Fruit fly (Drosophila melanogaster) whole organism, embryonic: ENCODE results near the gene CG14062.
A peak's percentile ranks its signal among the peaks of the same experiment; 100 is the strongest.

Source experiments
- Atf-2 ChIP-seq: fragments of 200-800 bp; sonication (Bioruptor generic); optimal IDR thresholded peaks from 2 replicates; lab custom pipeline; 2016; ENCODE audit warnings: missing biosample characterization, missing genetic modification characterization
- C15 ChIP-seq: fragments of 200-800 bp; sonication (Bioruptor generic); IDR thresholded peaks from 3 replicates; pipeline ENCODE4 v1.3.6; 2022; ENCODE audit warnings: missing biosample characterization, missing genetic modification characterization
- CG10267 ChIP-seq: fragments of 200-800 bp; sonication (Bioruptor generic); optimal IDR thresholded peaks from 2 replicates; lab custom pipeline; 2018; ENCODE audit warnings: missing biosample characterization, mild to moderate bottlenecking, missing genetic modification characterization, moderate library complexity
- CG10565 ChIP-seq: fragments of 200-800 bp; sonication (Bioruptor generic); optimal IDR thresholded peaks from 3 replicates; lab custom pipeline; 2016; ENCODE audit warnings: missing biosample characterization, mild to moderate bottlenecking, missing genetic modification characterization
- CG10959 ChIP-seq: fragments of 200-800 bp; sonication (Bioruptor generic); IDR thresholded peaks from 2 replicates; pipeline ENCODE4 v1.3.6; 2022; ENCODE audit warnings: missing biosample characterization, missing genetic modification characterization
- CG11560 ChIP-seq: fragments of 200-800 bp; sonication (Bioruptor generic); IDR thresholded peaks from 3 replicates; pipeline ENCODE4 v1.3.6; 2022; ENCODE audit warnings: missing biosample characterization, missing genetic modification characterization
- CG12391 ChIP-seq: fragments of 200-800 bp; sonication (Bioruptor generic); optimal IDR thresholded peaks from 3 replicates; lab custom pipeline; 2018; ENCODE audit warnings: missing biosample characterization, mild to moderate bottlenecking, missing genetic modification characterization, moderate library complexity
- CG12744 ChIP-seq: fragments of 200-800 bp; sonication (Bioruptor generic); optimal IDR thresholded peaks from 2 replicates; lab custom pipeline; 2016; ENCODE audit warnings: missing biosample characterization, missing genetic modification characterization
- CG13894 ChIP-seq: fragments of 200-800 bp; sonication (Bioruptor generic); optimal IDR thresholded peaks from 3 replicates; lab custom pipeline; 2018; ENCODE audit warnings: missing biosample characterization, mild to moderate bottlenecking, missing genetic modification characterization, moderate library complexity
- CG15011 ChIP-seq: fragments of 200-800 bp; sonication (Bioruptor generic); optimal IDR thresholded peaks from 3 replicates; lab custom pipeline; 2018; ENCODE audit warnings: missing biosample characterization, mild to moderate bottlenecking, missing genetic modification characterization
- CG17186 ChIP-seq: fragments of 200-800 bp; sonication (Bioruptor generic); optimal IDR thresholded peaks from 3 replicates; lab custom pipeline; 2017; ENCODE audit warnings: missing biosample characterization, missing genetic modification reagents, missing genetic modification characterization
- CG3726 ChIP-seq: fragments of 200-800 bp; sonication (Bioruptor generic); IDR thresholded peaks from 3 replicates; pipeline ENCODE4, ENCODE4 v1.3.6; 2022; ENCODE audit warnings: missing biosample characterization, missing genetic modification characterization
- CG3838 ChIP-seq: fragments of 200-800 bp; sonication (Bioruptor generic); optimal IDR thresholded peaks from 3 replicates; lab custom pipeline; 2016; ENCODE audit warnings: missing biosample characterization, missing genetic modification characterization
- CG4617 ChIP-seq: fragments of 200-800 bp; sonication (Bioruptor generic); optimal IDR thresholded peaks from 3 replicates; lab custom pipeline; 2016; ENCODE audit warnings: missing biosample characterization, missing genetic modification characterization, borderline replicate concordance
- CG4854 ChIP-seq: fragments of 200-800 bp; sonication (Bioruptor generic); optimal IDR thresholded peaks from 2 replicates; lab custom pipeline; 2016; ENCODE audit warnings: missing biosample characterization, missing genetic modification characterization, inconsistent platforms
- CG6272 ChIP-seq: fragments of 200-800 bp; sonication (Bioruptor generic); IDR thresholded peaks from 2 replicates; pipeline ENCODE4 v1.3.6; 2022; ENCODE audit warnings: missing biosample characterization, missing genetic modification characterization
- CG6791 ChIP-seq: fragments of 200-800 bp; sonication (Bioruptor generic); IDR thresholded peaks from 3 replicates; pipeline ENCODE4 v1.3.6; 2022; ENCODE audit warnings: missing biosample characterization, missing genetic modification characterization; ENCODE audit not compliant: partially characterized antibody
- CG7839 ChIP-seq: fragments of 200-800 bp; sonication (Bioruptor generic); optimal IDR thresholded peaks from 3 replicates; lab custom pipeline; 2018; ENCODE audit warnings: missing biosample characterization, mild to moderate bottlenecking, missing genetic modification characterization, moderate library complexity
- CG8924 ChIP-seq: fragments of 200-800 bp; optimal IDR thresholded peaks from 3 replicates; lab custom pipeline; 2019; ENCODE audit warnings: missing biosample characterization, mild to moderate bottlenecking, missing genetic modification characterization, moderate library complexity
- Deaf1 ChIP-seq: fragments of 200-800 bp; optimal IDR thresholded peaks from 3 replicates; lab custom pipeline; 2019; ENCODE audit warnings: missing biosample characterization, mild to moderate bottlenecking, missing genetic modification characterization, moderate library complexity
- Dp ChIP-seq: fragments of 200-800 bp; sonication (Bioruptor generic); optimal IDR thresholded peaks from 2 replicates; lab custom pipeline; 2018; ENCODE audit warnings: missing biosample characterization, mild to moderate bottlenecking, missing genetic modification characterization, moderate library complexity
- Elba2 ChIP-seq: fragments of 200-800 bp; sonication (Bioruptor generic); optimal IDR thresholded peaks from 3 replicates; lab custom pipeline; 2016; ENCODE audit warnings: missing biosample characterization, missing genetic modification characterization
- HLH4C ChIP-seq: fragments of 200-800 bp; sonication (Bioruptor generic); IDR thresholded peaks from 3 replicates; pipeline ENCODE4 v1.3.6; 2022; ENCODE audit warnings: missing biosample characterization, missing genetic modification characterization; ENCODE audit not compliant: partially characterized antibody
- HmgZ ChIP-seq: fragments of 200-800 bp; sonication (Bioruptor generic); optimal IDR thresholded peaks from 2 replicates; lab custom pipeline; 2018; ENCODE audit warnings: missing biosample characterization, mild to moderate bottlenecking, missing genetic modification characterization
- Hr3 ChIP-seq: fragments of 200-800 bp; sonication (Bioruptor generic); optimal IDR thresholded peaks from 3 replicates; lab custom pipeline; 2016; ENCODE audit warnings: missing biosample characterization, missing genetic modification characterization
- Neu2 ChIP-seq: fragments of 200-800 bp; sonication (Bioruptor generic); optimal IDR thresholded peaks from 3 replicates; lab custom pipeline; 2016; ENCODE audit warnings: missing biosample characterization, missing genetic modification characterization, borderline replicate concordance
- NfI ChIP-seq: fragments of 200-800 bp; sonication (Bioruptor generic); optimal IDR thresholded peaks from 3 replicates; lab custom pipeline; 2018; ENCODE audit warnings: missing biosample characterization, mild to moderate bottlenecking, missing genetic modification characterization, moderate library complexity
- Opbp ChIP-seq: fragments of 200-800 bp; sonication (Bioruptor generic); IDR thresholded peaks from 3 replicates; pipeline ENCODE4 v1.3.6; 2022; ENCODE audit warnings: missing biosample characterization, missing genetic modification characterization; ENCODE audit not compliant: partially characterized antibody
- Optix ChIP-seq: fragments of 200-800 bp; sonication (Bioruptor generic); IDR thresholded peaks from 3 replicates; pipeline ENCODE4 v1.3.6; 2022; ENCODE audit warnings: missing biosample characterization, missing genetic modification characterization
- Sox100B ChIP-seq: fragments of 200-800 bp; sonication (Bioruptor generic); optimal IDR thresholded peaks from 3 replicates; lab custom pipeline; 2018; ENCODE audit warnings: missing biosample characterization, mild to moderate bottlenecking, missing genetic modification characterization
- Tbp ChIP-seq: fragments of >200 bp; optimal IDR thresholded peaks from 2 replicates; lab custom pipeline; 2018; ENCODE audit warnings: missing biosample characterization, missing genetic modification characterization
- Vsx1 ChIP-seq: fragments of 200-800 bp; sonication (Bioruptor generic); optimal IDR thresholded peaks from 2 replicates; lab custom pipeline; 2017; ENCODE audit warnings: missing biosample characterization, mild to moderate bottlenecking, missing genetic modification characterization, missing genetic modification reagents
- bigmax ChIP-seq: fragments of 200-800 bp; sonication (Bioruptor generic); optimal IDR thresholded peaks from 2 replicates; lab custom pipeline; 2018; ENCODE audit warnings: missing biosample characterization, mild to moderate bottlenecking, missing genetic modification characterization
- chm ChIP-seq: fragments of 200-800 bp; sonication (Bioruptor generic); IDR thresholded peaks from 2 replicates; pipeline ENCODE4 v1.3.6; 2022; ENCODE audit warnings: missing biosample characterization, missing genetic modification characterization
- crol ChIP-seq: fragments of 200-800 bp; sonication (Bioruptor generic); IDR thresholded peaks from 2 replicates; pipeline ENCODE4 v1.3.6; 2022; ENCODE audit warnings: missing biosample characterization, missing genetic modification characterization
- dimm ChIP-seq: fragments of 200-800 bp; sonication (Bioruptor generic); IDR thresholded peaks from 2 replicates; pipeline ENCODE4 v1.3.6; 2022; ENCODE audit warnings: missing biosample characterization, missing genetic modification characterization
- en ChIP-seq: fragments of 200-800 bp; sonication (Bioruptor generic); optimal IDR thresholded peaks from 2 replicates; lab custom pipeline; 2016; ENCODE audit warnings: missing biosample characterization, missing genetic modification characterization
- ewg ChIP-seq: fragments of 200-800 bp; sonication (Bioruptor generic); optimal IDR thresholded peaks from 3 replicates; lab custom pipeline; 2017; ENCODE audit warnings: mild to moderate bottlenecking, missing biosample characterization, missing genetic modification reagents, missing genetic modification characterization
- fd102C ChIP-seq: fragments of 200-800 bp; sonication (Bioruptor generic); optimal IDR thresholded peaks from 2 replicates; lab custom pipeline; 2018; ENCODE audit warnings: missing biosample characterization, mild to moderate bottlenecking, missing genetic modification characterization, moderate library complexity
- fd64A ChIP-seq: fragments of 200-800 bp; sonication (Bioruptor generic); optimal IDR thresholded peaks from 3 replicates; lab custom pipeline; 2018; ENCODE audit warnings: missing biosample characterization, mild to moderate bottlenecking, missing genetic modification characterization
- gcm2 ChIP-seq: fragments of 200-800 bp; sonication (Bioruptor generic); optimal IDR thresholded peaks from 2 replicates; lab custom pipeline; 2016; ENCODE audit warnings: missing biosample characterization, missing genetic modification characterization
- gsb-n ChIP-seq: fragments of 200-800 bp; sonication (Bioruptor generic); optimal IDR thresholded peaks from 3 replicates; lab custom pipeline; 2018; ENCODE audit warnings: missing biosample characterization, mild to moderate bottlenecking, missing genetic modification characterization
- jigr1 ChIP-seq: fragments of 200-800 bp; sonication (Bioruptor generic); IDR thresholded peaks from 3 replicates; pipeline ENCODE4 v1.3.6; 2022; ENCODE audit warnings: missing biosample characterization, missing genetic modification characterization
- klu ChIP-seq: fragments of 200-800 bp; sonication (Bioruptor generic); IDR thresholded peaks from 2 replicates; pipeline ENCODE4 v1.3.6; 2022; ENCODE audit warnings: missing biosample characterization, missing genetic modification characterization
- nau ChIP-seq: fragments of 200-800 bp; sonication (Bioruptor generic); optimal IDR thresholded peaks from 3 replicates; lab custom pipeline; 2017; ENCODE audit warnings: missing biosample characterization, mild to moderate bottlenecking, missing genetic modification characterization, missing genetic modification reagents
- odd ChIP-seq: fragments of 200-800 bp; sonication (Bioruptor generic); optimal IDR thresholded peaks from 2 replicates; lab custom pipeline; 2017; ENCODE audit warnings: missing biosample characterization, mild to moderate bottlenecking, missing genetic modification characterization
- pita ChIP-seq: fragments of 200-800 bp; sonication (Bioruptor generic); optimal IDR thresholded peaks from 2 replicates; lab custom pipeline; 2017; ENCODE audit warnings: missing biosample characterization, mild to moderate bottlenecking, missing genetic modification characterization
- sim ChIP-seq: fragments of 200-800 bp; sonication (Bioruptor generic); IDR thresholded peaks from 2 replicates; pipeline ENCODE4 v1.3.6; 2022; ENCODE audit warnings: missing biosample characterization, missing genetic modification characterization
- ssp ChIP-seq: fragments of 200-800 bp; sonication (Bioruptor generic); IDR thresholded peaks from 2 replicates; pipeline ENCODE4 v1.3.6; 2022; ENCODE audit warnings: missing biosample characterization, missing genetic modification characterization
- trem ChIP-seq: fragments of 200-800 bp; optimal IDR thresholded peaks from 3 replicates; lab custom pipeline; 2019; ENCODE audit warnings: missing biosample characterization, mild to moderate bottlenecking, missing genetic modification characterization, moderate library complexity

CG14062 gene

DNA sequence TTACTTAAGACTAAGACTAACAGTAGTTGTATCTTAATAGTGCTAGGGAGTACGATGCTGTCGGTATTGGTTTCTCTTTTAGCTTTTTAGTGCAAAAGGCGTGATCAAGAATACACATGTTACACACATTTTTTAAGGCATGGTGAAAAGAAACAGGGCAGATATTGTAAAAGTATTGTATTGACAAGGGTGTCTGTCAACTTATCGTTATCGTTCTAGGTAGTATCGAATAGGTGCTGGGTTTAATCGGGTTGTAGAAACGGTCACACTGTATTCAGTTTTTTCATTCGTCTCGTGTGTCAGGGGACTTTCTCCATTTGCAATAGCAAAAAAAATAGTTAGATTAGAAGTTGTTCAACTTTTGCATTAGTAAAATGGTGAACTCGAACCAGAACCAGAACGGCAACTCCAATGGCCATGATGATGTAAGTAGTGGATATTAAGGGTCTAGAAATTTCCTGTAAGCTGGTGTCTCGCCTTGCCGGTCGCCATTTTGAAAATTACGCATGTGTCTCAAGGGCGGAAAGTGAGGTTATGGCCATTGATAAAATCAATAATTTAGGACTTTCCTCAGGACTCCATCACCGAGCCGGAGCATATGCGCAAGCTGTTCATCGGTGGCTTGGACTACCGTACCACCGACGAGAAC is 42.4 kb downstream of the CG14062 start (continued):
- TF ChIP-seq CG10565 (GFP tag; lab: Kevin White, UChicago) (no peak), Opbp (peak; percentile 67), CG10959 (GFP tag; lab: Robert Waterston, UW) (no peak), dimm (no peak), bigmax (peak; percentile 99), CG3726 (GFP tag; lab: Robert Waterston, UW) (no peak), HLH4C (GFP tag; lab: Robert Waterston, UW) (peak; percentile 60; the same call in 2 of the 3 replicates), CG7839 (tag; lab: Kevin White, UChicago) (no peak), CG4617 (peak; percentile 13), Elba2 (GFP tag; lab: Kevin White, UChicago) (no peak), odd (GFP tag; lab: Kevin White, UChicago) (no peak), Neu2 (GFP tag; lab: Kevin White, UChicago) (no peak), C15 (GFP tag; lab: Robert Waterston, UW) (no peak), CG4854 (GFP tag; lab: Kevin White, UChicago) (no peak), nau (GFP tag; lab: Kevin White, UChicago) (no peak), klu (GFP tag; lab: Robert Waterston, UW) (no peak), Sox100B (GFP tag; lab: Kevin White, UChicago) (no peak), ewg (GFP tag; lab: Kevin White, UChicago) (no peak), chm (GFP tag; lab: Robert Waterston, UW) (peak; percentile 60), CG3838 (GFP tag; lab: Kevin White, UChicago) (no peak), pita (GFP tag; lab: Kevin White, UChicago) (no peak), ssp (GFP tag; lab: Robert Waterston, UW) (0 out of 2 replicates have a peak, but pooled peaks have one; percentile 16), CG8924 (tag; lab: Kevin White, UChicago) (peak; percentile 28), crol (GFP tag; lab: Robert Waterston, UW) (no peak), Vsx1 (GFP tag; lab: Kevin White, UChicago) (no peak), sim (GFP tag; lab: Robert Waterston, UW) (no peak), jigr1 (GFP tag; lab: Robert Waterston, UW) (no peak), CG10267 (tag; lab: Kevin White, UChicago) (peak; percentile 40), fd102C (GFP tag; lab: Kevin White, UChicago) (no peak), CG6791 (peak; percentile 76), Deaf1 (no peak), HmgZ (tag; lab: Kevin White, UChicago) (peak; percentile 27), Hr3 (GFP tag; lab: Kevin White, UChicago) (no peak), Tbp (peak; percentile 58), CG12391 (tag; lab: Kevin White, UChicago) (peak; percentile 18), CG15011 (GFP tag; lab: Kevin White, UChicago) (no peak), NfI (no peak), CG12744 (GFP tag; lab: Kevin White, UChicago) (no peak), gsb-n (tag; lab: Kevin White, UChicago) (no peak), Atf-2 (GFP tag; lab: Kevin White, UChicago) (no peak), trem (tag; lab: Kevin White, UChicago) (peak; percentile 57), en (GFP tag; lab: Kevin White, UChicago) (no peak), Dp (GFP tag; lab: Kevin White, UChicago) (peak; percentile 1), Optix (GFP tag; lab: Robert Waterston, UW) (no peak), gcm2 (GFP tag; lab: Kevin White, UChicago) (no peak), CG13894 (tag; lab: Kevin White, UChicago) (peak; percentile 40), fd64A (GFP tag; lab: Kevin White, UChicago) (no peak), CG11560 (peak; percentile 98), CG6272 (GFP tag; lab: Robert Waterston, UW) (no peak), CG17186 (GFP tag; lab: Kevin White, UChicago) (peak; percentile 52)
